In the genomic region with DNA sequence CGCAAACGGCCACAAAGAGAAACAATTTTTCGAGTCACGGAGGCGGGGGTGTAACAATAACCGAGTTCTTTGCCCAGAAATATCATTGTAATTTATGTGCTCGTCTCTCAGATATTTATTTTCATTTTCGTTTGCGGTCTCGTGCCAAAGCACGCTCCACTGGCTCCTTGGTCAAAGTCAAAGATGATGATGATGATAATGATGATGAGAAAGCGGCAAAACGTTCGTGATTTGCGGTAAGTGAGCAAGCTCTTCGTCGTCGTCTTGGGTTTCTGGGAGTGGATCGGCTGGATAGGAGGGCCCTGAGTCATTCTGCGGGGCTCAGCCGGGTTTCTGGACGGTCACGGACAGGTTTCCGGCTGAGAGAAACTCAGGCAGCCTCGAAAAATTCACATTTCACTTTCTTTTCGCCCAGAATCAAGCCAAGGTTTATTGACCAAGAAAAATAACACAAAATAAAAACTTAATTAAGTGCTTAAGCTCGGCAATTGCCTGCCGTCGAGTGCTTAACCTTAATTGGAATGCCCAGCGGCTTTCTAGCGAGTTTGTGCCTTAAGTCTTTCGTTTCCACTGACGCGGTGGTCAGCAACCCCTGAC, we compare ENCODE assay signal across 2 fruit fly cellular contexts.
TF ChIP-seq lines count a peak whose summit lies in the region.

No protein-coding gene starts in this region.

- no peak for TF ChIP-seq CTCF in whole organism, embryonic (GFP tag; optimal IDR thresholded peaks at IDR 0.05; lab: Kevin White, UChicago)

TF ChIP-seq in whole organism, embryonic, 481 proteins besides CTCF, POLR2A, EP300 and RAD21:
- TF ChIP-seq CG14050 (GFP tag; IDR thresholded peaks at IDR 0.05; lab: Robert Waterston, UW), result no peak
- peak; percentile 70 for TF ChIP-seq Blimp-1 (GFP tag; optimal IDR thresholded peaks at IDR 0.05; lab: Kevin White, UChicago)
- TF ChIP-seq bbx (GFP tag; IDR thresholded peaks at IDR 0.05; lab: Robert Waterston, UW; ENCODE audit: partially characterized antibody), result no peak
TF ChIP-seq in whole organism, embryonic: peak in this region for 1.

TF ChIP-seq in whole organism, prepupa, 60 proteins besides CTCF, POLR2A, EP300 and RAD21:
- peak; percentile 6 for TF ChIP-seq Eip78C (GFP tag; lab: Kevin White, UChicago)
- peak; percentile 95 for TF ChIP-seq Blimp-1 (GFP tag; optimal IDR thresholded peaks at IDR 0.05; lab: Kevin White, UChicago)
- TF ChIP-seq pdm3 (GFP tag; optimal IDR thresholded peaks at IDR 0.05; lab: Kevin White, UChicago), result no peak
- TF ChIP-seq cyc (GFP tag; optimal IDR thresholded peaks at IDR 0.05; lab: Kevin White, UChicago), result no peak
TF ChIP-seq in whole organism, prepupa: peak in this region for 2.
